Fruit fly (Drosophila melanogaster) whole organism, adult: ENCODE data around the gene CG12299.

Experiments used
- CG11617 ChIP-seq: fragments of 200-800 bp; sonication (Bioruptor generic); optimal IDR thresholded peaks from 2 replicates; lab custom pipeline; 2017; ENCODE audit warnings: mild to moderate bottlenecking, missing biosample characterization, missing genetic modification reagents, missing genetic modification characterization
- CG12768 ChIP-seq: fragments of 200-800 bp; sonication (Bioruptor generic); optimal IDR thresholded peaks from 2 replicates; lab custom pipeline; 2017; ENCODE audit warnings: missing biosample characterization, missing genetic modification characterization, mild to moderate bottlenecking, moderate library complexity, missing genetic modification reagents
- CG14711 ChIP-seq: fragments of 200-800 bp; sonication (Bioruptor generic); optimal IDR thresholded peaks from 2 replicates; lab custom pipeline; 2018; ENCODE audit warnings: missing biosample characterization, mild to moderate bottlenecking, missing genetic modification characterization, moderate library complexity
- CG1620 ChIP-seq: fragments of 200-800 bp; sonication (Bioruptor generic); optimal IDR thresholded peaks from 2 replicates; lab custom pipeline; 2016; ENCODE audit warnings: missing biosample characterization, missing genetic modification characterization
- CG33017 ChIP-seq: fragments of 200-800 bp; sonication (Bioruptor generic); optimal IDR thresholded peaks from 2 replicates; lab custom pipeline; 2018; ENCODE audit warnings: missing biosample characterization, mild to moderate bottlenecking, missing genetic modification characterization, moderate library complexity
- CG5204 ChIP-seq: fragments of 200-800 bp; sonication (Bioruptor generic); optimal IDR thresholded peaks from 2 replicates; lab custom pipeline; 2016; ENCODE audit warnings: missing biosample characterization, missing genetic modification characterization
- CG7045 ChIP-seq: fragments of 200-800 bp; sonication (Bioruptor generic); optimal IDR thresholded peaks from 2 replicates; lab custom pipeline; 2017; ENCODE audit warnings: missing biosample characterization, mild to moderate bottlenecking, missing genetic modification characterization
- CG7101 ChIP-seq: fragments of 200-800 bp; sonication (Bioruptor generic); optimal IDR thresholded peaks from 2 replicates; lab custom pipeline; 2018; ENCODE audit warnings: missing biosample characterization, mild to moderate bottlenecking, missing genetic modification characterization, moderate library complexity
- Clk ChIP-seq: fragments of 200-800 bp; sonication (Bioruptor generic); optimal IDR thresholded peaks from 2 replicates; lab custom pipeline; 2017; ENCODE audit warnings: missing biosample characterization, missing genetic modification characterization
- Crg-1 ChIP-seq: fragments of 200-800 bp; sonication (Bioruptor generic); optimal IDR thresholded peaks from 2 replicates; lab custom pipeline; 2016; ENCODE audit warnings: missing biosample characterization, missing genetic modification characterization
- Hr96 ChIP-seq: fragments of 200-800 bp; sonication (Bioruptor generic); optimal IDR thresholded peaks from 2 replicates; lab custom pipeline; 2016; ENCODE audit warnings: missing biosample characterization, missing genetic modification characterization
- Mnt ChIP-seq: fragments of 200-800 bp; sonication (Bioruptor generic); optimal IDR thresholded peaks from 2 replicates; lab custom pipeline; 2016; ENCODE audit warnings: missing biosample characterization, mild to moderate bottlenecking, missing genetic modification characterization
- bab1 ChIP-seq: fragments of 200-800 bp; sonication (Bioruptor generic); optimal IDR thresholded peaks from 3 replicates; lab custom pipeline; 2019; ENCODE audit warnings: missing biosample characterization, mild to moderate bottlenecking, missing genetic modification characterization, moderate library complexity
- cic ChIP-seq: fragments of 200-800 bp; sonication (Bioruptor generic); optimal IDR thresholded peaks from 2 replicates; lab custom pipeline; 2017; ENCODE audit warnings: missing biosample characterization, mild to moderate bottlenecking, missing genetic modification characterization, moderate library complexity
- cnc ChIP-seq, 2 experiments: fragments of >200 bp; optimal IDR thresholded peaks; 2 replicates each; lab custom pipeline; 2017
- kay ChIP-seq: fragments of 200-800 bp; sonication (Bioruptor generic); peaks from one replicate; lab custom pipeline; 2016; ENCODE audit warnings: missing biosample characterization, missing genetic modification characterization, borderline replicate concordance
- ovo ChIP-seq: fragments of 200-800 bp; sonication (Bioruptor generic); optimal IDR thresholded peaks from 2 replicates; lab custom pipeline; 2016; ENCODE audit warnings: missing biosample characterization, missing genetic modification characterization
- pad ChIP-seq: fragments of 200-800 bp; sonication (Bioruptor generic); optimal IDR thresholded peaks from 3 replicates; lab custom pipeline; 2017; ENCODE audit warnings: missing biosample characterization, missing genetic modification characterization, mild to moderate bottlenecking, moderate library complexity, missing genetic modification reagents
- tj ChIP-seq: fragments of 200-800 bp; sonication (Bioruptor generic); optimal IDR thresholded peaks from 3 replicates; lab custom pipeline; 2017; ENCODE audit warnings: missing biosample characterization, mild to moderate bottlenecking, missing genetic modification characterization, moderate library complexity
- toe ChIP-seq: fragments of 200-800 bp; sonication (Bioruptor generic); optimal IDR thresholded peaks from 2 replicates; lab custom pipeline; 2016; ENCODE audit warnings: missing biosample characterization, missing genetic modification characterization

The CG12299 gene

dm6 chr2L:10757038-10757685 lies 20.0 kb downstream of the CG12299 start:
- no peak for TF ChIP-seq CG33017 (tag; lab: Kevin White, UChicago)
- TF ChIP-seq tj (GFP tag; lab: Kevin White, UChicago), result no peak
- no peak for TF ChIP-seq cnc (optimal IDR thresholded peaks at IDR 0.05; lab: Kevin White, UChicago)
- no peak for TF ChIP-seq Crg-1
- no peak for TF ChIP-seq CG14711 (tag; lab: Kevin White, UChicago)
- no peak for TF ChIP-seq Clk (GFP tag; lab: Kevin White, UChicago)
- TF ChIP-seq ovo (GFP tag; lab: Kevin White, UChicago), result no peak
- TF ChIP-seq bab1, result no peak
- TF ChIP-seq cic (GFP tag; lab: Kevin White, UChicago), result no peak
- TF ChIP-seq Mnt (GFP tag; lab: Kevin White, UChicago), result no peak
- no peak for TF ChIP-seq CG1620
- no peak for TF ChIP-seq CG7101 (tag; lab: Kevin White, UChicago)
- TF ChIP-seq kay, result no peak
- TF ChIP-seq CG7045, result no peak
- no peak for TF ChIP-seq toe (GFP tag; lab: Kevin White, UChicago)
- no peak for TF ChIP-seq pad
- no peak for TF ChIP-seq CG5204 (GFP tag; lab: Kevin White, UChicago)

dm6 chr2L:10759624-10760023 lies 22.5 kb downstream of the CG12299 start:
- TF ChIP-seq Crg-1 (no peak), CG7045 (no peak), CG5204 (GFP tag; lab: Kevin White, UChicago) (no peak), CG12768 (GFP tag; lab: Kevin White, UChicago) (no peak), toe (GFP tag; lab: Kevin White, UChicago) (no peak), ovo (GFP tag; lab: Kevin White, UChicago) (no peak), tj (GFP tag; lab: Kevin White, UChicago) (no peak), Clk (GFP tag; lab: Kevin White, UChicago) (no peak), Mnt (GFP tag; lab: Kevin White, UChicago) (no peak), CG33017 (tag; lab: Kevin White, UChicago) (no peak), cnc (optimal IDR thresholded peaks at IDR 0.05; lab: Kevin White, UChicago) (no peak), kay (no peak), CG11617 (GFP tag; lab: Kevin White, UChicago) (no peak)

DNA sequence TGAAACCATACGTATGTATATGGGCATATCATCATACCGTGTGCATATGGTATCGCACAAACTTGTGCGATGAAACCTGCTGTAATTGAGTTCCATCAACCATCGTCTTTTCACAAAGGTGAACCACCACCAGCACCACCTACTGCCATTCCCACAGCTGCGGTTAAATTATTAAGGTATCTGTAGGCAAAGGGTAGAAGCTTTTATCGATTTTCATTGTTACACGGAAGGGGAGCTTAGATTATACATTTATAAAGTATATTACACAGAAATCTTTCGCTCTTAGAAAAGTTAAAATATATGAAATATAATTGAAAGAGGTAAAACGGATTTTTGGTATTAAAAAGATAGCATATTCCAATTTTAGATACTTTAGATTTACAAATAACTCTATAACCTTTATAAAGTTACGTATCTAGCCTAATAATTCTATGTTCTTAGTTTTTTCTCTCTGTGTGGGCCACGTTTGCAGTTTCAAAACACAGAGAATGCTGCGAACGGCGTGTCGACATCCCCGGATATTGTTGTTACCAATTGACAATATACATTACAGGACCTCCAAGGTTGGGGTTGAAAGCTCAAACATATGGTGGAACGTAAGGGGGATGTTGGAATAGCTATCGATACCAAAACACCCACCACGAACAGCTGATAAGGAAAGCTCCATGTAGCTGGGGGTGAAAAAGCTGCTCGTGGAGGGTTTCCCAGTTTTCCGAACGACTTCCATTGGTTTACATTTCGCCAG lies 23.4 kb downstream of the CG12299 start, which contains the start of gene CG6495:
Gene CG6495, plus strand, starts transcription at position 695 of the 745 bp plus-strand sequence.
- TF ChIP-seq CG33017 (tag; lab: Kevin White, UChicago) (peak; percentile 44), tj (GFP tag; lab: Kevin White, UChicago) (peak; percentile 8), CG11617 (GFP tag; lab: Kevin White, UChicago) (no peak), Clk (GFP tag; lab: Kevin White, UChicago) (no peak), Crg-1 (no peak), CG12768 (GFP tag; lab: Kevin White, UChicago) (peak; percentile 10)

DNA sequence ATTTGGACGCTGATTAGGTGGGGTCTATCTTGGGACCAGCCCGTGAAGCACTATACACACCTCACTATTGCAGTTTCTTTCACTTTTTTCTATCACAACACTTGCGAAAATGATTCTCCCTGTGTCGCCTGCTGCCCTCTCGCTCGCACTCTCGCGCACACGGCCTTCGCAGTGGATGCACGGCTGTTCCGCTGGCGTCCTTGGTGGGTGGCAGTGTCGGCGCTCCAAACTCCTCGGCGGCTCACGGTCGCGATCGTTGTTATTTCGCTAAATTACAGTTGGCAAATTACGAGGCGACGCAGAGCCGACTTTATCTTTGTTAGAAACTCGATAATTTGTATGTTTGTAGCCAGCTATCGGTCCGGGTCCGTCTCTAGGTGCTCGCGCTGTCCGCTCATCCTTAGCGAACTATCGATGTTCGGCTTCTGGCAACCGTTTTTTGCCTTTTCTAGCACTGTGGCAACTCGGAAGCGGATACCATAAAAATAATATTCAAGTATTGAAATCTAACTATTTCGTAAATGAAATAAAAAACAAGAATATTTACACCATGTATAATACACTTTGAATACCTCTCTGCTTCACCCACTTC lies 30.5 kb downstream of the CG12299 start, which contains the start of gene Ubc2:
Gene Ubc2, minus strand, starts transcription at position 410 of the 592 bp plus-strand sequence.
- TF ChIP-seq CG1620, result peak; percentile 24
- TF ChIP-seq Hr96, result peak; percentile 21
- TF ChIP-seq cnc (optimal IDR thresholded peaks at IDR 0.05; lab: Kevin White, UChicago), result no peak
- peak; percentile 47 for TF ChIP-seq Mnt (GFP tag; lab: Kevin White, UChicago)
- no peak for TF ChIP-seq CG11617 (GFP tag; lab: Kevin White, UChicago)
- TF ChIP-seq bab1, result peak; percentile 59
- no peak for TF ChIP-seq kay
- peak; percentile 3 for TF ChIP-seq CG33017 (tag; lab: Kevin White, UChicago)
- TF ChIP-seq cic (GFP tag; lab: Kevin White, UChicago), result no peak
- peak; percentile 32 for TF ChIP-seq CG14711 (tag; lab: Kevin White, UChicago)
- TF ChIP-seq Crg-1, result no peak

DNA sequence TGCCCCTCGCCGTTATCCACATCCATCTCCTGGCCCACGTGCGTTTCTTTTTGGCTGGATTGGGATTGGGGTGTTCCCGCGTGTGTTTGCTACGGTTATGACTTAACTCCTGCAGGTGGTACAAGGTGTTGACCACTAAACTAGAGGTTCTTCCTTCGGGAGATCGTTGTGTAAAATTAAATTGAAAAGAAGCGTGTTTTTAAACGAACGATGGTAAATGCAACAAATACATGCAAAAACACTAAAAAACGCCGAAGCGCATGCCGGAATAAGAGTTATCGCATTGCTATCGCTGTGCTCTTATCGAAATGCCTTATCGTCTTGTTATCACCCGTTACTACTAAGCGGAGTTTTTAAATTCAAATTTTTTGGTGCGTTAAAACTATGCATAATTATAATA lies 32.6 kb downstream of the CG12299 start, which contains the start of gene CG6724:
Gene CG6724, minus strand, starts transcription at position 245 of the 400 bp plus-strand sequence.
- no peak for TF ChIP-seq CG11617 (GFP tag; lab: Kevin White, UChicago)
- TF ChIP-seq Crg-1, result no peak
- TF ChIP-seq CG12768 (GFP tag; lab: Kevin White, UChicago), result no peak
- no peak for TF ChIP-seq CG7101 (tag; lab: Kevin White, UChicago)
- no peak for TF ChIP-seq toe (GFP tag; lab: Kevin White, UChicago)
- no peak for TF ChIP-seq cnc (optimal IDR thresholded peaks at IDR 0.05; lab: Kevin White, UChicago)
- no peak for TF ChIP-seq CG7045
- no peak for TF ChIP-seq CG5204 (GFP tag; lab: Kevin White, UChicago)
- TF ChIP-seq tj (GFP tag; lab: Kevin White, UChicago), result no peak
- TF ChIP-seq kay, result no peak
- TF ChIP-seq Mnt (GFP tag; lab: Kevin White, UChicago), result peak; percentile 96
- TF ChIP-seq bab1, result peak; percentile 16
- no peak for TF ChIP-seq cic (GFP tag; lab: Kevin White, UChicago)
- TF ChIP-seq Hr96, result no peak

DNA sequence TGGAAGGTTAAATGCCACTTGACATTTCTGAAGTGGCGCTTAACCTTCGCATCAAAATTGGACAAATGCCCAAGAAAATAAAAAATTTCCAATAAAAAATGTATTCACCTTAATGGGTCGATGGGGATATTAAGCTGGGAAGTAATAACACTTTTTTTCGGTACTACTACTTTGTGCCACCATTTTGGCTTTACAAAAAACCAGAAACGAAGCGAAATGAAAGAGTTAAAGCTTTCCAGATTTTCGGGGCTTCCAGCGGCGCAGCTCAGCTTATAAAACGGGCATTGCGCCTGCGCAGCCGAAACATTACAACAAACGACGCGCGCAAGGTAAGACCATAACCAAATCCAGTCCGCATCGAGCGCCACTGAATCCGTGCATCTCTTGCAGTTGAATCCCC lies 33.4 kb downstream of the CG12299 start, which contains the start of gene CG17127:
Gene CG17127, plus strand, starts transcription at position 301 of the 400 bp plus-strand sequence.
- TF ChIP-seq CG7101 (tag; lab: Kevin White, UChicago), result no peak
- TF ChIP-seq ovo (GFP tag; lab: Kevin White, UChicago), result no peak
- TF ChIP-seq Crg-1, result no peak
- no peak for TF ChIP-seq cnc (optimal IDR thresholded peaks at IDR 0.05; lab: Kevin White, UChicago)
- no peak for TF ChIP-seq CG14711 (tag; lab: Kevin White, UChicago)
- TF ChIP-seq Hr96, result no peak
- TF ChIP-seq bab1, result no peak
- TF ChIP-seq pad, result no peak
- TF ChIP-seq CG1620, result no peak
- TF ChIP-seq kay, result no peak
- no peak for TF ChIP-seq cic (GFP tag; lab: Kevin White, UChicago)
- no peak for TF ChIP-seq tj (GFP tag; lab: Kevin White, UChicago)
- TF ChIP-seq CG12768 (GFP tag; lab: Kevin White, UChicago), result no peak
